Worm (Caenorhabditis elegans): ENCODE results near the gene rad-54.L2.
A peak's percentile ranks its signal among the peaks of the same experiment; 100 is the strongest.

Gene rad-54.L2

DNA sequence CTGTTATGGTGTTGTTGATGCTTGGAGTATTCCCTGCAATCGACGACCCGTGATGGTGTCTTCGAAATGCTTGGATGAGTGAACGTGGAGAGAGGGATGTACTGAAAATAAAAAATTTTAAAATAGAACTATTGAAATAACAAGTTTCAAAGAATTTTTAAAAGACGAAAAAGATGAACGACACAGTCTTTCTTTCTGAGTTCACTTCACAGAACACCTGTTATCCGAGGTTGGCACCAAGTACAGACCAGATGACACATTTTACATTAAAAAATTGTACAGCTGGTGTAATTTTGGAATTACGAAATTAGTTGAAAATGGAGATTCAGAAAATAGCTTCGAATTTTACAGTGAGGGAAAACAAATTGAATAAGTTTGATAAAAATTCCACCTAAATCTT, 24.9 kb downstream of the rad-54.L2 start, which contains the start of gene rap-1:
TSS of gene rap-1 (minus strand) at position 101 of the 400 bp plus-strand sequence.
- TF ChIP-seq ref-2 (tag; optimal IDR thresholded peaks at IDR 0.05) (no peak), ceh-14 (tag; optimal IDR thresholded peaks at IDR 0.05) (no peak), ceh-22 (tag; optimal IDR thresholded peaks at IDR 0.05) (no peak), zip-5 (tag; optimal IDR thresholded peaks at IDR 0.05) (no peak), K09A11.1 (tag; optimal IDR thresholded peaks at IDR 0.05; ENCODE audit: insufficient read depth) (no peak), pha-4 (tag; optimal IDR thresholded peaks at IDR 0.05) (no peak), ceh-30 (tag; optimal IDR thresholded peaks at IDR 0.05) (no peak), sox-4 (tag; optimal IDR thresholded peaks at IDR 0.05) (no peak), ceh-18 (tag; optimal IDR thresholded peaks at IDR 0.05) (no peak), syd-9 (tag; optimal IDR thresholded peaks at IDR 0.05) (no peak), hlh-30 (tag; optimal IDR thresholded peaks at IDR 0.05; ENCODE audit: insufficient read depth) (no peak), pqm-1 (tag; optimal IDR thresholded peaks at IDR 0.05) (no peak), K02D7.2 (tag; optimal IDR thresholded peaks at IDR 0.05) (no peak), nhr-232 (tag; optimal IDR thresholded peaks at IDR 0.05) (no peak)

DNA sequence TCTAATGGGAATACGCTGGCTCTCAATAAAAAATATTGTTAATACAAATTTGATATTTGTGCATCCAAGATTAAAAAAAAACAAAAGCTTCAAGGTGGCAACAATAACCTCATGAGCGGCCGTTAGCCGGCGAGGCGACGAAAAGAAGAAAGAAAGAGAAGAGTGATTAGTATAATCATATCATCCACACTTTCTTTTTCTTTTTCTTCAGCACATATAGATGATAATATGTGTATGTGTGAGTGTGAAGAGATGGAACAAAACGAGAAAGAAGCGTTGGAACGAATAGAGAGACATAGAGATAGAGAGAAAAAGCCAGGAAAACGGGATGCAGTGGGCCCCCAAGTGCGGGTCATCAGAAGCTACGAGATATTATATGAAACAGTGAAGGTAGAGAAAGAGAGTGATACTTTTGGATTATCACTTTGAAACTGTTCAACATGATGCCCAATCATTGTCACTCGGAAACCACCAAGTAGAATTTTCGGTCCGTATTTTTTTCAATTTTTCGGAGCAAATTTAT, 26.5 kb downstream of the rad-54.L2 start:
- TF ChIP-seq unc-42 (tag; optimal IDR thresholded peaks at IDR 0.05): peak; percentile 75
- TF ChIP-seq zip-5 (tag; optimal IDR thresholded peaks at IDR 0.05): no peak
- peak; percentile 20 for TF ChIP-seq ceh-18 (tag; optimal IDR thresholded peaks at IDR 0.05)
- TF ChIP-seq nfya-1 (tag; optimal IDR thresholded peaks at IDR 0.05): peak; percentile 45

DNA sequence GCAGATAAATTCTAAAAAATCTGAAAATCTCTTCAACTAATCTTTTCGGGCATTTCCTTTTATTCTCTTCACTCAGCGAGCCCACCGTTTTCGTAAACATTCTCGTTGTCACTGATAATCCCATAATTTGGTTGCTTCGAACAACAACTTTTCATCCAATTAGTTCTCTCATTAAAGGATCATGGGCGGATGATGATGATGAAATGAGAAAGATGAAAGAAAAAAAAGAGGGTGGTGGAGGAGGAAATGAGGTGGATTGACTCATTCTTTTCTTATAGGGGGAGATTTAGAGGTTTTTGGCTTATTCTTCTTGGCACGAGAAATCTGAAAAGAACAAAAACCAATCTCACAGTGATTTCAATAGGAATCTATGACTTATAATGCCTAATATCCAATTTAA, 27.3 kb downstream of the rad-54.L2 start:
- TF ChIP-seq unc-42 (tag; optimal IDR thresholded peaks at IDR 0.05) (peak; percentile 4), pax-1 (tag; optimal IDR thresholded peaks at IDR 0.05) (no peak)

DNA sequence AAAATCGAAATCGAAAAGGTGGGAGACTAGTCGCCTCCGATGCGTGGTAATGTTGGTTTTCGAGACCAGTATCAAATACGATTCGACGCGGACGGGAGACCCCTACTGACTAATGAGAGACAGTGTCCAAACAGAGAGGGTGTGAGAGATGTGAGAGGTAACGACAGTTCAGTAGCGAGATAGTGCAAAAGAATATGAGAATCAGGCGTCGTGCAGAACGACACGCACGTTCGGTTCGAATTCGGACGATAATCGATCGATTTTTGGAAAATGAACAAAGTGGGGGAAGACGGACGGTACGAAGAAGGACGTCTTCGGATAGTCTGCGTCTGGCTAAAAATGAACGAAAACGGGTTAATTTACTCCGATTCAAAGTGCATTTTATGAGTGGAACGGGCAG, 28.1 kb downstream of the rad-54.L2 start, which contains the start of gene D1046.16:
TSS of gene D1046.16 (plus strand) at position 195 of the 400 bp plus-strand sequence.
- TF ChIP-seq hlh-6 (tag; optimal IDR thresholded peaks at IDR 0.05): no peak
- peak; percentile 31 for TF ChIP-seq ref-2 (tag; optimal IDR thresholded peaks at IDR 0.05)
- no peak for TF ChIP-seq unc-55 (GFP tag; optimal IDR thresholded peaks at IDR 0.05)
- TF ChIP-seq ceh-34 (tag; optimal IDR thresholded peaks at IDR 0.05): no peak
- no peak for TF ChIP-seq F13H6.1 (tag; optimal IDR thresholded peaks at IDR 0.05)
- TF ChIP-seq pha-4 (tag; optimal IDR thresholded peaks at IDR 0.05): no peak
- peak; percentile 20 for TF ChIP-seq ceh-31 (tag; optimal IDR thresholded peaks at IDR 0.05)

DNA sequence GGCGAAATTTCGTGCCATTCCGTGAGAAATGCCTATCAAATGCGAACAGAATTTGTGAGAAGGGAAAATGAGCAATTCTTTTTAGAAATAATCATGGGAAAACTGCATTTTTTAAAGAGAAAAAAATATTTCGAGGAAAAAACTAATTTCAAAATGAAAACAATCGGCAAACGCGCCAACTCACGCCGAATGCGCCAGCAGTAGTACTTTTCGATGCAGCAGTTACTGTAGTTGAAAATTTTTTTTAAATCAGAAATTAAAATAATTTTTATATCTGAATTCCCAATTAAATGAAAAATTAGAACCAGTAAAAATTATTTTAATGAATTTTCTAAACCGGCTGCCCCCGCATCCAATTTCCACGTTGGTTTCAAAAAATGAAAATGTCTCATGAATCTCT, 29.5 kb downstream of the rad-54.L2 start:
- TF ChIP-seq hlh-15 (tag; optimal IDR thresholded peaks at IDR 0.05) (no peak), rnt-1 (tag; optimal IDR thresholded peaks at IDR 0.05) (no peak), T23F11.4 (GFP tag; optimal IDR thresholded peaks at IDR 0.05) (no peak), mec-3 (tag; optimal IDR thresholded peaks at IDR 0.05; ENCODE audit: borderline replicate concordance) (no peak), pqm-1 (tag; optimal IDR thresholded peaks at IDR 0.05) (no peak), pat-9 (tag; optimal IDR thresholded peaks at IDR 0.05) (no peak), lin-11 (tag; optimal IDR thresholded peaks at IDR 0.05) (no peak), fax-1 (tag; optimal IDR thresholded peaks at IDR 0.05) (no peak), ceh-9 (tag; optimal IDR thresholded peaks at IDR 0.05) (no peak)

DNA sequence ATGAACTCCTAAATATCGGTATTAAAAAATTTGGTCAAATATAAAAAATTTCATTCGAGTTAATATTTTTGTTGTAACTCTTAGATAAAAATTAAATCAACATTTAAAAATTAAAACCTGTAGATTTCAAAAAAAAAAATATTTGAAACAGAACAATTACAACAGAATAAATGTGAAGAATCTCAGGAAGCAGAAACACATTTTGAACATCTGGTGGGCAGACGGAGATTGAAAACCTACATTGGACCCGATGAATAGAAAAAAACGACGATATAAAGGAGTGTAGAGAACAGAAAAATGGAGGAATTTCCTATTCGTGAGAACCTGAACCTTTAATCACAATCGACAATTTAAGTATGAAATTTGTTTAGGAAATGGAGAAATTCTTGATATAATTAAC, 30.2 kb downstream of the rad-54.L2 start:
- no peak for TF ChIP-seq ets-4 (tag; optimal IDR thresholded peaks at IDR 0.05)
- no peak for TF ChIP-seq elt-4 (tag; optimal IDR thresholded peaks at IDR 0.05)
- TF ChIP-seq hlh-8 (tag; optimal IDR thresholded peaks at IDR 0.05): peak; percentile 61

All from whole organism, late embryonic.